Fruit fly (Drosophila melanogaster): ENCODE data around the gene Grx3.

Gene Grx3

DNA sequence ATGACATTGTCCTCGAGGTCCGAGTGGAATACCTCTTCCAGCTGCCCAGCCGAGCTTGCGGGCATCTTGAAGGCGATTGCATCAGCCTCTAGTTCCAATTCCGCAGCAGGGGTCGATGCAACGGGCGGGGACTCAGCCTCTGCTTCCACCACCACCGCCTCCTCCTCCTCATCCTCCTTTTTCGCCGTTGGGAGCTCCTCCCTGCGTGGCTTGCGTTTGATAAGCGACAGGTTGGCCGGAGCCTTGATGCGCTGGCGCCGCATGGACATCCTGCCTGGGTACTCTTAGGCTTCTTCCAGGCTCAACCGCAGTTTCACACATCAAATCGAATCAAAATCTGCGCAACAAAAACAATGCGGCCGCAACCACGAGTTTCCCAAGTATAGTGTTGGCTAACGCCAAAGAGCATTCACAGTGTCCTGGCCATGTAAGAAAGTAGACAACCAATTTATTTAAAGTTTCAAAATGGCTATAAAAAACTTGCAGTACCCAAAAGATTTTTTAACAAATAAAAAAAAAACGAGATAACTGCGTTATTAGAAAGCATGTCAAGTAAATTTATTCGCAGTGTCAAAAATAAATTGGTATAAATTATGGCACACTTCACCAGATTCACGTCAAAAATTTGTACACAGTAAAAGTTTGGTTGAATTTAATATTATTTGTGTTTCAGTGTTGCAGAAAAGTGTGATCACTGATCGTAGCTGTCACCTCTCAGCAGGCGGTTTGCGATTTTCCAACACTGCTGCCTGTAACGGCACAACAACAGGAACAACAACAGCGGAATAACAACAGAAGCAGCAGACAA lies 7.4 kb downstream of the Grx3 start, which contains the start of the genes Bdp1 and CG6565 (continued):
- TF ChIP-seq CG14050 (GFP tag; IDR thresholded peaks at IDR 0.05), result peak; percentile 92
- peak; percentile 91 for TF ChIP-seq chm (GFP tag; IDR thresholded peaks at IDR 0.05)
- TF ChIP-seq tap (tag; optimal IDR thresholded peaks at IDR 0.05), result peak; percentile 75
- peak; percentile 98 for TF ChIP-seq bcd (GFP tag; optimal IDR thresholded peaks at IDR 0.05)
- TF ChIP-seq NC2β (GFP tag; optimal IDR thresholded peaks at IDR 0.05), result peak; percentile 97
- TF ChIP-seq wek (GFP tag; optimal IDR thresholded peaks at IDR 0.05), result peak; percentile 68
- peak; percentile 70 for TF ChIP-seq fd64A (GFP tag; optimal IDR thresholded peaks at IDR 0.05)
- TF ChIP-seq CG15696 (tag; optimal IDR thresholded peaks at IDR 0.05), result peak; percentile 97
- peak; percentile 60 for TF ChIP-seq dati (GFP tag; IDR thresholded peaks at IDR 0.05)
- TF ChIP-seq CG12236 (GFP tag; optimal IDR thresholded peaks at IDR 0.05), result peak; percentile 97
- TF ChIP-seq Nf-YC (tag; optimal IDR thresholded peaks at IDR 0.05), result peak; percentile 84
- peak; percentile 85 for TF ChIP-seq Hey (tag; optimal IDR thresholded peaks at IDR 0.05)
- peak; percentile 92 for TF ChIP-seq cwo (GFP tag; optimal IDR thresholded peaks at IDR 0.05)
- peak; percentile 98 for TF ChIP-seq Antp (GFP tag; optimal IDR thresholded peaks at IDR 0.05)
- peak; percentile 97 for TF ChIP-seq gcm2 (GFP tag; optimal IDR thresholded peaks at IDR 0.05)
- peak; percentile 91 for TF ChIP-seq Sin3A (optimal IDR thresholded peaks at IDR 0.05)
- TF ChIP-seq sc (optimal IDR thresholded peaks at IDR 0.05), result no peak
- peak; percentile 97 for TF ChIP-seq sc (GFP tag; optimal IDR thresholded peaks at IDR 0.05)
- TF ChIP-seq CG9727 (GFP tag; optimal IDR thresholded peaks at IDR 0.05), result peak; percentile 99
- TF ChIP-seq Side (GFP tag; optimal IDR thresholded peaks at IDR 0.05), result peak; percentile 98
- no peak for TF ChIP-seq CG1832 (GFP tag; optimal IDR thresholded peaks at IDR 0.05)
- peak; percentile 97 for TF ChIP-seq danr (GFP tag; IDR thresholded peaks at IDR 0.05)
- TF ChIP-seq disco-r (GFP tag; optimal IDR thresholded peaks at IDR 0.05), result peak; percentile 98
- TF ChIP-seq CG1529 (GFP tag; optimal IDR thresholded peaks at IDR 0.05), result peak; percentile 95
- no peak for TF ChIP-seq Tbp (GFP tag; optimal IDR thresholded peaks at IDR 0.05)
- TF ChIP-seq seq (GFP tag; IDR thresholded peaks at IDR 0.05), result peak; percentile 93
- TF ChIP-seq CG8388 (GFP tag; optimal IDR thresholded peaks at IDR 0.05), result peak; percentile 94
- TF ChIP-seq knrl (GFP tag; IDR thresholded peaks at IDR 0.05; ENCODE audit: partially characterized antibody), result peak; percentile 63
- TF ChIP-seq gsb-n (tag; optimal IDR thresholded peaks at IDR 0.05), result peak; percentile 96
- TF ChIP-seq unc-4 (GFP tag; IDR thresholded peaks at IDR 0.05; ENCODE audit: partially characterized antibody), result no peak
- peak; percentile 82 for TF ChIP-seq Nf-YB (GFP tag; optimal IDR thresholded peaks at IDR 0.05)
- TF ChIP-seq CG34224 (GFP tag; IDR thresholded peaks at IDR 0.05; ENCODE audit: partially characterized antibody), result no peak
- TF ChIP-seq Hmx (GFP tag; optimal IDR thresholded peaks at IDR 0.05), result peak; percentile 93
- TF ChIP-seq abd-A (tag; optimal IDR thresholded peaks at IDR 0.05), result no peak
- peak; percentile 94 for TF ChIP-seq Myb (GFP tag; optimal IDR thresholded peaks at IDR 0.05)
- peak; percentile 48; the same call in 1 of the 2 replicates for TF ChIP-seq CG4360 (GFP tag; IDR thresholded peaks at IDR 0.05)
- TF ChIP-seq CG10147 (GFP tag; optimal IDR thresholded peaks at IDR 0.05), result peak; percentile 93
- TF ChIP-seq lilli (GFP tag; optimal IDR thresholded peaks at IDR 0.05), result peak; percentile 99
- peak; percentile 92 for TF ChIP-seq HLH3B (GFP tag; IDR thresholded peaks at IDR 0.05)
- TF ChIP-seq CG12104 (GFP tag; optimal IDR thresholded peaks at IDR 0.05), result peak; percentile 98
- TF ChIP-seq CG3726 (GFP tag; IDR thresholded peaks at IDR 0.05), result peak; percentile 89; the same call in 2 of the 3 replicates
- TF ChIP-seq esg (GFP tag; conservative IDR thresholded peaks at IDR 0.05), result peak; percentile 97
- peak; percentile 98 for TF ChIP-seq ems (GFP tag; optimal IDR thresholded peaks at IDR 0.05)
- TF ChIP-seq zf30C (GFP tag; optimal IDR thresholded peaks at IDR 0.05), result peak; percentile 93
- peak; percentile 98 for TF ChIP-seq CG4617 (GFP tag; optimal IDR thresholded peaks at IDR 0.05; ENCODE audit: borderline replicate concordance)
- peak; percentile 99 for TF ChIP-seq CG7786 (GFP tag; optimal IDR thresholded peaks at IDR 0.05)
- peak; percentile 94 for TF ChIP-seq CG10565 (GFP tag; optimal IDR thresholded peaks at IDR 0.05)
- peak; percentile 91 for TF ChIP-seq CG7357 (GFP tag; IDR thresholded peaks at IDR 0.05)
- TF ChIP-seq CG15073 (GFP tag; optimal IDR thresholded peaks at IDR 0.05), result peak; percentile 85
- peak; percentile 94 for TF ChIP-seq unpg (GFP tag; optimal IDR thresholded peaks at IDR 0.05)
